Worm (Caenorhabditis elegans) whole organism, L4/young adult: ENCODE data around the gene ZK632.2.
A peak's percentile ranks its signal among the peaks of the same experiment; 100 is the strongest.

Source experiments
- W03F9.2 ChIP-seq: fragments of 150-350 bp; optimal IDR thresholded peaks from 2 replicates; lab custom pipeline; 2014; ENCODE audit warnings: missing biosample characterization, missing genetic modification characterization
- dao-5 ChIP-seq: sonication (generic microtip); optimal IDR thresholded peaks from 2 replicates; lab custom pipeline; 2016; ENCODE audit warnings: missing genotype, missing genetic modification characterization, moderate library complexity, missing compliant biosample characterization
- him-1 ChIP-seq: sonication (generic microtip); optimal IDR thresholded peaks from 2 replicates; lab custom pipeline; 2016; ENCODE audit warnings: missing genotype, missing genetic modification reagents, missing genetic modification characterization, missing compliant biosample characterization

DNA sequence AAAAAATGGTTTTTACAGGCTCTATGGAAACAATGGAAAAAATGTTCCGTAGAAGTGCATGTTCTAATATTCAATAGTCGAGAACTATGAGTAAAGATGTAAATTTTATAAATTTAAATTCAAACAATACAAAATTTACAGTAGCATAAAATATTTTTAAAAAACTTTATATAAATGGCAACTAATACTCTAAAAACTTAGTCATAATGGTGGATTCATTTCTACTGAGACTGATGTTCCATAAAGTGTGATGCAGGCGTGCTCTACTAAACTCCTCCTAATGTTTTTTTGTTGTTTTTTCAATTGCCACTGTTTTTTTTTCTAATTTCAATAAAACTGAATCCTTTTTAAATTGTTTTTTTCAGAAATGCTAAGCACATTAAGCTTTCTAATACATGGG, 9.3 kb downstream of the ZK632.2 start, which contains the start of gene gtap-2:
- no peak for TF ChIP-seq him-1
- no peak for TF ChIP-seq dao-5 (tag; lab: Kevin White, UChicago)
- peak; percentile 56 for TF ChIP-seq W03F9.2 (tag; lab: Kevin White, UChicago)
